Worm (Caenorhabditis elegans) whole organism, young adult: ENCODE data around the gene F18A11.5.

ENCODE experiments used
- C17E4.6 ChIP-seq: fragments of 200-800 bp; sonication (Bioruptor generic); IDR thresholded peaks from 2 replicates; pipeline ENCODE4 v1.3.6; 2022; ENCODE audit warnings: missing genetic modification reagents, missing genetic modification characterization, missing compliant biosample characterization
- F10E7.11 ChIP-seq: sonication (generic microtip); optimal IDR thresholded peaks from 2 replicates; lab custom pipeline; 2017; ENCODE audit warnings: mild to moderate bottlenecking, missing genetic modification characterization, moderate library complexity, missing compliant biosample characterization
- F39B2.1 ChIP-seq: fragments of 200-800 bp; sonication (Bioruptor generic); IDR thresholded peaks from 2 replicates; pipeline ENCODE4 v1.3.6; 2022; ENCODE audit warnings: missing genetic modification reagents, missing genetic modification characterization, missing compliant biosample characterization
- F49E8.2 ChIP-seq: sonication (generic microtip); optimal IDR thresholded peaks from 3 replicates; lab custom pipeline; 2017; ENCODE audit warnings: missing genetic modification characterization, mild to moderate bottlenecking, missing compliant biosample characterization, antibody characterized with exemption, moderate library complexity; ENCODE audit not compliant: insufficient read depth
- F57A8.1 ChIP-seq: fragments of 200-800 bp; sonication (Bioruptor generic); optimal IDR thresholded peaks from 2 replicates; lab custom pipeline; 2018; ENCODE audit warnings: mild to moderate bottlenecking, missing genetic modification characterization, moderate library complexity, missing compliant biosample characterization
- K12H6.12 ChIP-seq: fragments of 200-800 bp; sonication (Bioruptor generic); optimal IDR thresholded peaks from 2 replicates; lab custom pipeline; 2018; ENCODE audit warnings: mild to moderate bottlenecking, missing genetic modification characterization, missing compliant biosample characterization
- T07F8.4 ChIP-seq: sonication (generic microtip); optimal IDR thresholded peaks from 2 replicates; lab custom pipeline; 2016; ENCODE audit warnings: mild to moderate bottlenecking, missing genetic modification characterization, moderate library complexity, missing compliant biosample characterization
- Y53F4B.3 ChIP-seq: fragments of 200-800 bp; sonication (Bioruptor generic); IDR thresholded peaks from 2 replicates; pipeline ENCODE4 v1.3.6; 2022; ENCODE audit warnings: missing genetic modification reagents, missing genetic modification characterization, missing compliant biosample characterization
- Y56A3A.18 ChIP-seq: fragments of 200-800 bp; sonication (Bioruptor generic); IDR thresholded peaks from 2 replicates; pipeline ENCODE4 v1.3.6; 2022; ENCODE audit warnings: missing genetic modification reagents, missing genetic modification characterization, missing compliant biosample characterization
- Y67H2A.10 ChIP-seq: fragments of 200-800 bp; sonication (Bioruptor generic); conservative IDR thresholded peaks from 2 replicates; pipeline ENCODE4 v1.3.6; 2022; ENCODE audit warnings: missing genetic modification reagents, missing genetic modification characterization, missing compliant biosample characterization
- Y95B8A.8 ChIP-seq: fragments of 200-800 bp; sonication (Bioruptor generic); IDR thresholded peaks from 2 replicates; pipeline ENCODE4 v1.3.6; 2022; ENCODE audit warnings: missing genetic modification reagents, missing genetic modification characterization, missing compliant biosample characterization
- aptf-3 ChIP-seq: fragments of 200-800 bp; sonication (Bioruptor generic); IDR thresholded peaks from 2 replicates; pipeline ENCODE4 v1.3.6; 2022; ENCODE audit warnings: missing genetic modification characterization, missing compliant biosample characterization
- attf-6 ChIP-seq: fragments of 200-800 bp; sonication (Bioruptor generic); IDR thresholded peaks from 2 replicates; pipeline ENCODE4 v1.3.6; 2022; ENCODE audit warnings: missing genetic modification reagents, missing genetic modification characterization, missing compliant biosample characterization
- bed-2 ChIP-seq: fragments of 200-800 bp; sonication (Bioruptor generic); IDR thresholded peaks from 2 replicates; pipeline ENCODE4 v1.3.6; 2022; ENCODE audit warnings: missing genetic modification reagents, missing genetic modification characterization, missing compliant biosample characterization
- cebp-2 ChIP-seq: fragments of 200-800 bp; sonication (Bioruptor generic); IDR thresholded peaks from 2 replicates; pipeline ENCODE4 v1.3.6; 2022; ENCODE audit warnings: missing genetic modification characterization, missing compliant biosample characterization
- ceh-27 ChIP-seq: fragments of 200-800 bp; sonication (Bioruptor generic); optimal IDR thresholded peaks from 2 replicates; lab custom pipeline; 2018; ENCODE audit warnings: mild to moderate bottlenecking, missing genetic modification characterization, moderate library complexity, missing compliant biosample characterization
- chd-7 ChIP-seq: sonication (generic microtip); optimal IDR thresholded peaks from 2 replicates; lab custom pipeline; 2016; ENCODE audit warnings: mild to moderate bottlenecking, missing genetic modification characterization, moderate library complexity, missing compliant biosample characterization
- die-1 ChIP-seq: sonication (generic microtip); optimal IDR thresholded peaks from 2 replicates; lab custom pipeline; 2016; ENCODE audit warnings: missing genotype, mild to moderate bottlenecking, missing genetic modification characterization, missing compliant biosample characterization
- dox-1 ChIP-seq: fragments of 200-800 bp; sonication (Bioruptor generic); IDR thresholded peaks from 2 replicates; pipeline ENCODE4 v1.3.6; 2022; ENCODE audit warnings: missing genetic modification reagents, missing genetic modification characterization, missing compliant biosample characterization
- dpl-1 ChIP-seq: fragments of 150-350 bp; optimal IDR thresholded peaks from 2 replicates; lab custom pipeline; 2014; ENCODE audit warnings: missing biosample characterization, missing genetic modification reagents, missing genetic modification characterization
- egl-18 ChIP-seq: fragments of 200-800 bp; sonication (Bioruptor generic); IDR thresholded peaks from 2 replicates; pipeline ENCODE4 v1.3.6; 2022; ENCODE audit warnings: missing genetic modification reagents, missing genetic modification characterization, missing compliant biosample characterization
- hlh-12 ChIP-seq: sonication (generic microtip); optimal IDR thresholded peaks from 2 replicates; lab custom pipeline; 2016; ENCODE audit warnings: missing genetic modification characterization, missing compliant biosample characterization
- hlh-26 ChIP-seq: fragments of 200-800 bp; sonication (Bioruptor generic); conservative IDR thresholded peaks from 2 replicates; pipeline ENCODE4 v1.3.6; 2022; ENCODE audit warnings: missing genetic modification reagents, missing genetic modification characterization, missing compliant biosample characterization
- hmg-1.2 ChIP-seq: fragments of 200-800 bp; sonication (Bioruptor generic); IDR thresholded peaks from 2 replicates; pipeline ENCODE4 v1.3.6; 2022; ENCODE audit warnings: missing genetic modification reagents, missing genetic modification characterization, missing compliant biosample characterization
- lag-1 ChIP-seq: fragments of 200-800 bp; sonication (Bioruptor generic); IDR thresholded peaks from 2 replicates; pipeline ENCODE4 v1.3.6; 2022; ENCODE audit warnings: missing genetic modification reagents, missing genetic modification characterization, missing compliant biosample characterization
- let-526 ChIP-seq: fragments of 200-800 bp; sonication (Bioruptor generic); IDR thresholded peaks from 2 replicates; pipeline ENCODE4 v1.3.6; 2022; ENCODE audit warnings: missing genetic modification reagents, missing genetic modification characterization, missing compliant biosample characterization
- let-607 ChIP-seq, 2 experiments: fragments of 200-800 bp in 1 of 2; sonication (Bioruptor generic) in 1 of 2; sonication (generic microtip) in 1 of 2; optimal IDR thresholded peaks; 2 replicates each; lab custom pipeline; 2016 to 2018; ENCODE audit warnings: mild to moderate bottlenecking in 2 of 2, missing compliant biosample characterization in 2 of 2, missing genetic modification characterization in 2 of 2, moderate library complexity in 2 of 2, missing genotype in 1 of 2
- lin-54 ChIP-seq: fragments of 200-800 bp; sonication (Bioruptor generic); optimal IDR thresholded peaks from 2 replicates; lab custom pipeline; 2018; ENCODE audit warnings: mild to moderate bottlenecking, missing genetic modification characterization, missing compliant biosample characterization
- lsl-1 ChIP-seq: fragments of 200-800 bp; sonication (Bioruptor generic); optimal IDR thresholded peaks from 2 replicates; lab custom pipeline; 2018; ENCODE audit warnings: mild to moderate bottlenecking, missing genetic modification characterization, moderate library complexity, missing compliant biosample characterization
- lsy-27 ChIP-seq: sonication (generic microtip); optimal IDR thresholded peaks from 2 replicates; lab custom pipeline; 2017; ENCODE audit warnings: missing genetic modification characterization, mild to moderate bottlenecking, missing compliant biosample characterization, antibody characterized with exemption, missing genotype, borderline replicate concordance; ENCODE audit not compliant: insufficient read depth
- madf-3 ChIP-seq: fragments of 200-800 bp; sonication (Bioruptor generic); IDR thresholded peaks from 2 replicates; pipeline ENCODE4 v1.3.6; 2022; ENCODE audit warnings: missing genetic modification reagents, missing genetic modification characterization, missing compliant biosample characterization
- madf-6 ChIP-seq: fragments of 200-800 bp; sonication (Bioruptor generic); IDR thresholded peaks from 2 replicates; pipeline ENCODE4 v1.3.6; 2022; ENCODE audit warnings: missing genetic modification reagents, missing genetic modification characterization, missing compliant biosample characterization
- madf-8 ChIP-seq: fragments of 200-800 bp; sonication (Bioruptor generic); conservative IDR thresholded peaks from 2 replicates; pipeline ENCODE4 v1.3.6; 2022; ENCODE audit warnings: missing genetic modification reagents, missing genetic modification characterization, missing compliant biosample characterization
- mcd-1 ChIP-seq: fragments of 200-800 bp; sonication (Bioruptor generic); IDR thresholded peaks from 2 replicates; pipeline ENCODE4 v1.3.6; 2022; ENCODE audit warnings: missing genetic modification reagents, missing genetic modification characterization, missing compliant biosample characterization
- mel-28 ChIP-seq: sonication (generic microtip); optimal IDR thresholded peaks from 2 replicates; lab custom pipeline; 2016; ENCODE audit warnings: borderline replicate concordance, mild to moderate bottlenecking, missing genetic modification characterization, missing compliant biosample characterization
- nhr-80 ChIP-seq: sonication (generic microtip); optimal IDR thresholded peaks from 2 replicates; lab custom pipeline; 2016; ENCODE audit warnings: missing genetic modification characterization, missing compliant biosample characterization
- nhr-90 ChIP-seq: sonication (generic microtip); optimal IDR thresholded peaks from 2 replicates; lab custom pipeline; 2016; ENCODE audit warnings: missing genotype, mild to moderate bottlenecking, missing genetic modification characterization, missing compliant biosample characterization
- pbrm-1 ChIP-seq: fragments of 200-800 bp; sonication (Bioruptor generic); IDR thresholded peaks from 2 replicates; pipeline ENCODE4 v1.3.6; 2022; ENCODE audit warnings: missing genetic modification reagents, missing genetic modification characterization, missing compliant biosample characterization
- repo-1 ChIP-seq: sonication (generic microtip); optimal IDR thresholded peaks from 2 replicates; lab custom pipeline; 2017; ENCODE audit warnings: mild to moderate bottlenecking, missing genetic modification characterization, missing compliant biosample characterization
- sdz-38 ChIP-seq: sonication (generic microtip); optimal IDR thresholded peaks from 2 replicates; lab custom pipeline; 2016; ENCODE audit warnings: missing genotype, missing genetic modification characterization, missing compliant biosample characterization
- sea-2 ChIP-seq: fragments of 200-800 bp; sonication (Bioruptor generic); IDR thresholded peaks from 2 replicates; pipeline ENCODE4 v1.3.6; 2022; ENCODE audit warnings: missing genetic modification characterization, missing compliant biosample characterization
- snpc-3.4 ChIP-seq: sonication (generic microtip); optimal IDR thresholded peaks from 2 replicates; lab custom pipeline; 2017; ENCODE audit warnings: missing genetic modification characterization, mild to moderate bottlenecking, missing compliant biosample characterization, antibody characterized with exemption, moderate library complexity, missing genotype, missing genetic modification reagents
- snpc-4 ChIP-seq, 5 experiments: fragments of 150-350 bp in 1 of 5; sonication (generic microtip) in 4 of 5; optimal IDR thresholded peaks; 2 replicates each; lab custom pipeline; 2014 to 2018; ENCODE audit warnings: missing genetic modification characterization in 5 of 5, missing biosample characterization in 3 of 5, antibody characterized with exemption in 2 of 5, mild to moderate bottlenecking in 2 of 5, missing compliant biosample characterization in 2 of 5, missing genotype in 2 of 5, moderate library complexity in 2 of 5, missing genetic modification reagents in 1 of 5
- unc-62 ChIP-seq: fragments of 150-350 bp; optimal IDR thresholded peaks from 2 replicates; lab custom pipeline; 2014; ENCODE audit warnings: missing biosample characterization, missing genetic modification reagents, missing genetic modification characterization
- ztf-6 ChIP-seq: fragments of 200-800 bp; sonication (Bioruptor generic); IDR thresholded peaks from 2 replicates; pipeline ENCODE4 v1.3.6; 2022; ENCODE audit warnings: missing genetic modification reagents, missing genetic modification characterization, missing compliant biosample characterization

F18A11.5 gene

ce11 chrII:13031649-13032191 is 17.6 kb upstream of the F18A11.5 start, which contains the start of gene F18A11.2:
TSS of gene F18A11.2 (plus strand) at chrII:13031699.
- TF ChIP-seq hmg-1.2 (GFP tag; lab: Robert Waterston, UW): peak; percentile 60

- TF ChIP-seq lsl-1 (GFP tag; lab: Kevin White, UChicago) (peak; percentile 40), Y53F4B.3 (GFP tag; lab: Robert Waterston, UW) (no peak), sdz-38 (tag; lab: Kevin White, UChicago) (no peak), F49E8.2 (no peak), attf-6 (GFP tag; lab: Robert Waterston, UW) (no peak), lsy-27 (tag; lab: Kevin White, UChicago) (no peak), F10E7.11 (no peak), snpc-3.4 (tag; lab: Kevin White, UChicago) (no peak), repo-1 (no peak), Y56A3A.18 (GFP tag; lab: Robert Waterston, UW) (no peak), pbrm-1 (GFP tag; lab: Robert Waterston, UW) (no peak), egl-18 (GFP tag; lab: Robert Waterston, UW) (no peak), unc-62 (GFP tag; lab: Kevin White, UChicago) (no peak), ceh-27 (GFP tag; lab: Kevin White, UChicago) (no peak), C17E4.6 (GFP tag; lab: Robert Waterston, UW) (no peak), cebp-2 (GFP tag; lab: Robert Waterston, UW) (no peak), T07F8.4 (tag; lab: Kevin White, UChicago) (no peak), let-526 (no peak), ztf-6 (GFP tag; lab: Robert Waterston, UW) (no peak), F57A8.1 (GFP tag; lab: Kevin White, UChicago) (no peak), madf-3 (GFP tag; lab: Robert Waterston, UW) (no peak), bed-2 (GFP tag; lab: Robert Waterston, UW) (no peak), hlh-26 (GFP tag; lab: Robert Waterston, UW) (no peak), F39B2.1 (GFP tag; lab: Robert Waterston, UW) (no peak), mel-28 (tag; lab: Kevin White, UChicago) (no peak), Y67H2A.10 (no peak), madf-6 (GFP tag; lab: Robert Waterston, UW) (peak; percentile 9; the same call in 1 of the 2 replicates), dox-1 (GFP tag; lab: Robert Waterston, UW) (peak; percentile 24; the same call in 1 of the 2 replicates), nhr-90 (tag; lab: Kevin White, UChicago) (no peak), sea-2 (GFP tag; lab: Robert Waterston, UW) (no peak), K12H6.12 (tag; lab: Kevin White, UChicago) (no peak), mcd-1 (peak; percentile 34), let-607 (tag; optimal IDR thresholded peaks at IDR 0.05; lab: Kevin White, UChicago) (no peak), madf-8 (GFP tag; lab: Robert Waterston, UW) (peak; percentile 34; the same call in 1 of the 2 replicates), chd-7 (tag; lab: Kevin White, UChicago) (no peak), dpl-1 (GFP tag; lab: Kevin White, UChicago) (peak; percentile 29), die-1 (tag; lab: Kevin White, UChicago) (no peak), aptf-3 (GFP tag; lab: Robert Waterston, UW) (no peak), hlh-12 (tag; lab: Kevin White, UChicago) (no peak), nhr-80 (peak; percentile 71), Y95B8A.8 (no peak), lin-54 (GFP tag; lab: Kevin White, UChicago) (peak; percentile 41), lag-1 (GFP tag; lab: Robert Waterston, UW) (no peak), snpc-4 (GFP tag; optimal IDR thresholded peaks at IDR 0.05; lab: Kevin White, UChicago) (no peak), snpc-4 (tag; optimal IDR thresholded peaks at IDR 0.05; lab: Kevin White, UChicago) (peak in 2 of 4 experiments; percentile 4 to 5)
Measured at ce11 chrII:13030567-13031188, 16.6 kb upstream of the F18A11.5 start.
